Worm (Caenorhabditis elegans): ENCODE results near the gene fbxa-169.
"Not testable (repeated sequence)": the region's sequence is repeated elsewhere in the genome, so short reads cannot be mapped to it uniquely, and the experiment has no call there.

Gene fbxa-169

DNA sequence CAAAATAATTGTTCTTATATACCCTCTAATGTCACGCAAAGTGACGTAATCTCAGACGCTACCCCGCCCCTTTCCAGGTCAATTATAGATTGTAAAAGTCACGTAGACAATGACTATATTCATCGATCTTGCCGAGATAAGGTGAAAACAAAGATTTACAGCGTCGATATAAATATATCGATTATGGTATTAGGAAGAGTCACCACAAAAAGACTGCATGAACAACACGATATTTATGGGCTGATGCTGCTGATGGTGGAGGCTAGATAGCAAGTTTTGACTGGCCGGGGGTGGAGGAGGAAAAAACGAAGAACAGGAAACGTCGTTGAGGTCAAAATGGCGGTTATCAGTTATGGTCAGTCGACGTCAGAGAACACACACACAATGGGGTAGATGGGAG, 9.8 kb upstream of the fbxa-169 start:
- TF ChIP-seq W03F9.2 (tag; optimal IDR thresholded peaks at IDR 0.05) (no peak), him-1 (tag; optimal IDR thresholded peaks at IDR 0.05) (no peak), dao-5 (tag; optimal IDR thresholded peaks at IDR 0.05) (no peak)

DNA sequence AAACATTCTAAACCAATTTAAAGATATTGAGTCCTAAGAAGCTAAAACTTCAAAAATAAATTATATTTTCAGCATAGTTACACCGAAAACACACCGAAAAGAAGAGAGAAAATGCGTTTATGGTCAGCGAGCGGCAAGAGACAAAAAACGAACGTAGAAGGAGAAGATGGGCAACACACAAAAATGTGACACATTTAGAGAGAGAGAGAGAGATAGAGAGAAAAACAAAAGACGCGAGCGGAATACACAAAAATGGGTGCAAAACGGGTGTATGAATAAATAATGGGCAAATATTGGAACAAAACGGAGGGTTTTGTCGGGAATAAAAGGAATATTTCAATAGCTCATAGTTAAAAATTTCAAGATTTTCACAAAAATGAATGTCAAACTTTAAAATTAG, 8.1 kb upstream of the fbxa-169 start:
- TF ChIP-seq W03F9.2 (tag; optimal IDR thresholded peaks at IDR 0.05) (no peak), him-1 (tag; optimal IDR thresholded peaks at IDR 0.05) (no peak), dao-5 (tag; optimal IDR thresholded peaks at IDR 0.05) (no peak)

DNA sequence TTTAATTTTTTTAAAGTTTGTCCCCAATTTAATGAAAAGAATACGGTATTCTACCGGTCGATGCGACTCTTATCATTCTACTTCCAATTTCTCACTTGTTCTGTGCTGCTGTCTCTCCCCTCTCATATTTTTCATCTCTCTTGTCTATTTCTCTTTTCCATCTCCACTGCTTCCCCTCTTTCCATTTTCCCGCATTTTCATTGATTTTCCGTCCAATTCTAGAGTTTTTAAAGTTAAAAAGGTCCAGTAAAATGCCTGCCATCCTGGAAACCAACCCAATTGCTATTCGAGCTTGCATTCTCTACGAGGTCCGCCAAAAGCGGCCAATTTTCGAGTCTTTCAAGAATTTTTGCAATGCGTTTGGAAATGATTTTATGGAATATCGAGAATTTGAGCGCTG, 7.0 kb upstream of the fbxa-169 start, which contains the start of gene fbxa-167:
Gene fbxa-167 (plus strand): TSS at position 179 of the 400 bp plus-strand sequence.
- TF ChIP-seq W03F9.2 (tag; optimal IDR thresholded peaks at IDR 0.05) (no peak), him-1 (tag; optimal IDR thresholded peaks at IDR 0.05) (no peak), dao-5 (tag; optimal IDR thresholded peaks at IDR 0.05) (no peak)

DNA sequence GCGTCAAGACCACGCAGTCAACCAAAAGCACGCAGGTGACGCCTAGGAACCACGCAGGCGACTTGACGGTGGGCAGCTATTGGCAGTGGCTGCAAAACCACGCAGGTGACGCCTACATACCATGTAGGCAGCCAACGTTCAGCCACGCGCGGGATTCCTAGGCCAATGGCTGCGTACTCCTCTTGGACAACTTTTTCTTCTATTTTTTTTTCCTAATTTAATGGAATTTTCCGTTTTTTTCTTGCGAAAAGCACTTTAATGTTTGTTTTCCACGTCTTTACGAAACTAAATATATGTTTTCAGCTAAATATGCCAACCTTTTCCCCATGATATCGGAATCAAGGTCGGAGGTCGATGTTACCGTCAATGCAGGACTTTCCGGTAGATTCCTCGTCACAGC, 6.4 kb downstream of the fbxa-169 start, which contains the start of gene C31C9.9:
Gene C31C9.9 (plus strand): TSS at position 301 of the 400 bp plus-strand sequence.
- not testable (repeated sequence) for TF ChIP-seq dao-5, W03F9.2, him-1 (tag; optimal IDR thresholded peaks at IDR 0.05)

DNA sequence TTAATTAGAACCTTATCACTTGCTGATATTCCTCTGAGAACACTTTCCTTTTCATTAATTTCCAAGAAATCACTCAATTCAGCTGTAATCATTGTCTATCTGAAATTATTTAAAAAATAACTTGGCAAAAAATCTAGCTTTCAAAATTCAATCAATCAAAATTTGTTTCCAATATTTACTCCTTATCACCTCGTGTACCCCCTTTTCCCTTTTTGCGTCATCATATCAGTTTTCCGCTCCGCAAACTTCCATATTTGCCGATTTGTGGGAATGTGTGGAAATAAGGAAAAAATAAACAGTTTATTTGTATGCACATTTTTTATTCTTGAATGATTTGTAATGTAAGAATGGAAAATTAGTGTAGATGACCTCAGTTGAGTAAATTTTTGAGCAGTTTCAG, 13.7 kb downstream of the fbxa-169 start, which contains the start of gene C31C9.6:
Gene C31C9.6 (minus strand): TSS at position 101 of the 400 bp plus-strand sequence.
- not testable (repeated sequence) for TF ChIP-seq dao-5, him-1, W03F9.2 (tag; optimal IDR thresholded peaks at IDR 0.05)

DNA sequence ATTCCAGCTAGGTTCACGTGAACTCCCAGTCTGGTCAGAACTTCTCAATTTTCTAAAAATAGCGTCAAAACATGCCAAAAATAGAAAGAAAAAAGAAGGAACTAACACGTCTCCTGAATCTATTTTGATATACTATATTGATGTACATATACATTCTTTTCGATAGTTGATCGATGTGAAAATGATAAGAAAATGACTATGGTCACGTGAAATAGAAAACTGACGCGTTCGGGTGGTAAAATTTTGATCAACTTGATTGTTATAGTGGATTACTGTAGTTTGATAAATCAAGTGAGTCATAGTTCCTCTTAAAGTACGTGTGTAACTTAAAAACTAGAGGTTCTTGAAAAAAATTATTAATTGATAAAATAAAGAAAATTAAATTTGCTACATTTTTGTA, 16.1 kb downstream of the fbxa-169 start:
- TF ChIP-seq W03F9.2 (tag; optimal IDR thresholded peaks at IDR 0.05) (no peak), him-1 (tag; optimal IDR thresholded peaks at IDR 0.05) (no peak), dao-5 (tag; optimal IDR thresholded peaks at IDR 0.05) (no peak)

DNA sequence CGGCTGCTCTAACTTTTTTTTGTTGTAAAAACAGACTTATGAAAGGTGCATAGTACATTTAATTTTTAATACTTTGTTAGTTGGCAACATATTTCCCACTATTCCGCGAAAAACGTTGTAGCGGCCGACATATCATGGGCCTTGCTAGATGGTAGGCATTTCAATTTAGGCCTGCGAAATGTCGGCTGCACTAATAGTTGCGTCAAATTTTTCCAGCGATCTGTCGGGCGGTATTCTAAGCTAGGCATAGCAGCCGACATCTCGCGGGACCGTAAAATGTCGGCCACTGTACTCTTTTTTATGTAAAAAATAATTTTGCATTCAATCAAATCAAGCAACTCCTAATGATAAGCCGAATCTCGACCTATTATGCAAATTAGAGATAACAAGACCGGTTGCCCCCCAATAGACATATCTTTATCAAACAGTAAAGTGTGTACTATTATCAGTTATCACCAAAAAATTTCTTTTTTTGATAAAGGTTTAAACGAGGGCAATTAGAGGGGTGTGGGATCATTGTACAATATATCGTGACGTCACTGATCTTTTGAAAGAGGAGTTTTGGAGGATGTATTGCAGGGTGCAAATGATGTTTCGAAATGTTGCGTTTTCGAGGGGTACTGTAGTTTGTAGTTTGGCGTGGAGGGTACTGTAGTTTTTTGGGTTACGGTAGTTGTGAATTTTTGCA, 16.8 kb downstream of the fbxa-169 start:
- TF ChIP-seq dao-5 (tag; optimal IDR thresholded peaks at IDR 0.05) (no peak), him-1 (tag; optimal IDR thresholded peaks at IDR 0.05) (no peak), W03F9.2 (tag; optimal IDR thresholded peaks at IDR 0.05) (no peak)

DNA sequence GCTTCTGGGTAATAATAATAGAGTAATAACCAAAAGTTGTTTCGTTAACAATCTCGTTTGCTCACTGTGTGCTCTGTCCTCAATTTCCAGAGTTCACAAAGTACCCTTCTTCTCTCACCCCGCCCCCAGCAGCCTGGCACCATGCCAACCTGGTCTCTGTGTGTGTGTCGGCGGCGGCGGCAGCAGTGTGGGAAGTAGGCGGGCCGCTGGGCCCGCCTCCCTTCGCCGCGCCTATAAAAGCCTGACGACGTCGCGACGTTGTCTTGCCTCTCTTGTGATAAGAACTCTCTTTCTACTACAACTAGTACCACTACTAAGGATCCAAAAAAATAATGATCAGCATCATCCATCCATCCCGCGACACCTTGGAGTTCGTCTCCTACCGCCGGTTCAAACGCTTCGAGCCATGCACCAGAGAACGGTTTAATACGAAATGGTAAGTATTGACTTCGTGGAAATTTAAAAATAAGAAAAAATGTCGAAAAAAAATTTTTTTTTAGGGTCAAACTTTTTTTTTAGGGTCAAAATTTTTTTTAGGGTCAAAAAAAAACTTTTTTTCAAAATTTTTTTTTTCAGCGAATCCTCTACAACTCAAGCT, 20.6 kb downstream of the fbxa-169 start, which contains the start of gene C31C9.7:
Gene C31C9.7 (plus strand): TSS at position 261 of the 598 bp plus-strand sequence.
- TF ChIP-seq W03F9.2 (tag; optimal IDR thresholded peaks at IDR 0.05), result no peak
- no peak for TF ChIP-seq dao-5 (tag; optimal IDR thresholded peaks at IDR 0.05)
- no peak for TF ChIP-seq him-1 (tag; optimal IDR thresholded peaks at IDR 0.05)

DNA sequence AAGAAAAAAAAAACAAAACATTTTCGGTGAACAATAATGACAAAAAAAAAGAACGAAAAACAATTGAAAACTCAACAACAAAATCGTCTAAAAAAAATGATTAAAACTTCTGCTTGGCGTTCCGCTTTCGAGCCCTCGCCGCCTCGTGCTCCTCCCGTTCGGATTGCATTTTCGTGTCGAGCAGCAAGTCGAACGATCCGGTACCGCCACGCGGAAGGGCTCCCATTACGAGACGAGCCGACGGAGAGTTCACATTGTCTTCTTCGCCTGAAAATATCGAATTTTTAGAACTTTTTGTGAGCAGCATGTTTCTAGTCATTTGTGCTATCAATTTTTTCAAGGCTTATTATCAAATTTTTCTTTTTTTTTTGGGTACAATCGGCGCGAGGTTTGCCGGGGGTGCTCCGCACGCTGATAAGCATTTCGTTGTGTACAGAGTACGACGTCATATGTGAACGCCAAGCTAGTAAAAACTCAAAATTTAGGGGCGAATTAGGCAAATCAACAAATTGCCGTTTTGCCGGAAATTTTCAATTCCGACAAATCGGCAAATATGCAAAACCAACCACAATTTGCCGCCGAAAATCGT, 22.5 kb downstream of the fbxa-169 start:
- no peak for TF ChIP-seq W03F9.2 (tag; optimal IDR thresholded peaks at IDR 0.05)
- TF ChIP-seq dao-5 (tag; optimal IDR thresholded peaks at IDR 0.05), result no peak
- TF ChIP-seq him-1 (tag; optimal IDR thresholded peaks at IDR 0.05), result no peak

DNA sequence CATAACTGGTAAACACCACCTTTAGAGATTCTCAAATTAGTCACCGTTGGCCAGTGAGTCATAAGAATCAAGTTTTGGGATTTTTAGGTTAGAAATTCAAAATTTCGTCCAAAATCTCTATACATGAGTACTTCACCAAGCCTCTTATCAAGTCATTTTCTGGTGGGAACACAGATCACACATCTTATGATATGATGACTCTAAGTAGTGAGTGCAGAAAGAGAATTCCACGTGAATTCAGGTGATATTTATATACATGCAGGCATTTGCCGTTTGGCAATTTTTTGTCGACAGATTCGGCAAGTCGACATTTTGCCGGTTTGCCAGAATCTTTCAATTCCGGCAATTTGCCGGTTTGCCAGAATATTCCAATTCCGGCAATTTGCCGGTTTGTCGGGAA, 23.7 kb downstream of the fbxa-169 start:
- TF ChIP-seq him-1 (tag; optimal IDR thresholded peaks at IDR 0.05) (no peak), dao-5 (tag; optimal IDR thresholded peaks at IDR 0.05) (no peak), W03F9.2 (tag; optimal IDR thresholded peaks at IDR 0.05) (no peak)

DNA sequence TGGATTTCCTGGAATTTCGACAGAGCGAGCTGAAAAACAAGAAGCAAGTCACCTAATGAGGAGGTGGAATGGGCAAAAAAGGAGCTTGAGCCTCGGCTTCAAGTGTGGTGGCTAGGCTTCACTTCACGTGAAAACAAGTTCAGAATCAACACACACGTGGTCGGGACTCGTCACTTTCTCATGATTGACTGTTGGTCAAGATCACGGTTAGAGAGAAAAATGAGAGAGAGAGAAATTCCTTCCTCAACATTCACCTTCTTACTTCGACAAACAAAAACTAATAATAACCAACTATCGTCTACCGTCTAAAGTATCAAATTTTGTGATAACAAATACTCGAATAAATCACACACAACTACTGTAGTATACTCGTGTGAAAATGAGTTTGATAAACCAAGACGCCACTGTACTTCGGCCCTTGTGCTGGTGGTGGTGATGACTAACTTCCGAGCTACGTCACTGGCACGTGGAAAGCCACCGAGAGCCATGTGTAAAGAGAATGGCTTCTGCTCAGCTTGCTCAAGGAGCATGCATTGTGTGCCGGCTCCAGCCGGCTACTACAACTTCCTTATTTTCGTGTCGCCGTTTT, 25.4 kb downstream of the fbxa-169 start:
- TF ChIP-seq him-1 (tag; optimal IDR thresholded peaks at IDR 0.05), result no peak
- TF ChIP-seq W03F9.2 (tag; optimal IDR thresholded peaks at IDR 0.05), result no peak
- TF ChIP-seq dao-5 (tag; optimal IDR thresholded peaks at IDR 0.05), result no peak

DNA sequence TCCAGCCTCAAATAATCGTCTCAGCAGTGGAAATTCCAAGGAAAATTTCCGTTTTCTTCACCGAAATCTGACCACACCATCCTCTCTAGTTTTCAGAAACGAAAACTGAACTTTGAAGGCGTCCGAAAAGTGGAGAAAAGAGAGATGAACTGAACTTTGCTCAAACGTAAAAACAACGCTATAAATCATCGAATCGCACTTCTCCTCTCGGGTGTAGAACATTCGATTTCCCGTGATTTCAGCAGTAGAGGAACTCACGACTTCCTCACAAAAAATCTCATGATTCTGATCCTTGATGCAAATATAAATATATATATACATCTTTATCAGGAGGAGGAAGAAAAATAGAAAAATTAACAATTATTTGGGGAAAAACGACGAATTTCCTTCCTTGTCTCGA, 26.9 kb downstream of the fbxa-169 start:
- TF ChIP-seq him-1 (tag; optimal IDR thresholded peaks at IDR 0.05) (no peak), W03F9.2 (tag; optimal IDR thresholded peaks at IDR 0.05) (no peak), dao-5 (tag; optimal IDR thresholded peaks at IDR 0.05) (no peak)

DNA sequence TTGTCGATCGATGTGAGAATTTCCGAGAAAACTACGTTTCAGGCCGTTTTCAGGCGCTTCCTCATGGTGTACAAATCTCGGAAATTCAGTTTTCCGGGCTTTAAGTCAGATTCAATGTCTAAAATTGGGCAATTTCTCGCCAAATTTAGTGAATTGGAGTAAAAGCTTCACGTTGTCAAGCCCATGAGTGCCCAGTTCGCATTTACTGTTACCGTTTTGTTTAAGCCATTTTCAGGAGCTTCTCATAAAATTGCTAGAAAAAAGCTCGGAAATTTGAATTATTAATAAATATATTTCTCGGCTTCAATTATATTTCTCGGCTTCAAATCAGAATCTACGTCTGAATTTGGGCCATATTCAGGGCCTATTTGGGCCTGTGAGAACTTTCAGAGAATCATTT, 29.6 kb downstream of the fbxa-169 start:
- TF ChIP-seq W03F9.2 (tag; optimal IDR thresholded peaks at IDR 0.05), result no peak
- no peak for TF ChIP-seq him-1 (tag; optimal IDR thresholded peaks at IDR 0.05)
- no peak for TF ChIP-seq dao-5 (tag; optimal IDR thresholded peaks at IDR 0.05)

Measured in whole organism, L4/young adult.